Fruit fly (Drosophila melanogaster) Kc167 (cell line): ENCODE data around the gene MED22.

Source experiments
- Myc ChIP-seq: fragments of >200 bp; optimal IDR thresholded peaks from 2 replicates; lab custom pipeline; 2017; ENCODE audit warnings: missing external identifiers
- Sin3A ChIP-seq: fragments of >200 bp; optimal IDR thresholded peaks from 2 replicates; lab custom pipeline; 2018; ENCODE audit warnings: missing external identifiers
- h ChIP-seq: fragments of >200 bp; optimal IDR thresholded peaks from 3 replicates; lab custom pipeline; 2018; ENCODE audit warnings: missing external identifiers
- psq ChIP-seq: fragments of >200 bp; optimal IDR thresholded peaks from 2 replicates; lab custom pipeline; 2017; ENCODE audit warnings: missing external identifiers
- ttk ChIP-seq: sonication (Bioruptor generic); optimal IDR thresholded peaks from 2 replicates; lab custom pipeline; 2017; ENCODE audit warnings: missing external identifiers

DNA sequence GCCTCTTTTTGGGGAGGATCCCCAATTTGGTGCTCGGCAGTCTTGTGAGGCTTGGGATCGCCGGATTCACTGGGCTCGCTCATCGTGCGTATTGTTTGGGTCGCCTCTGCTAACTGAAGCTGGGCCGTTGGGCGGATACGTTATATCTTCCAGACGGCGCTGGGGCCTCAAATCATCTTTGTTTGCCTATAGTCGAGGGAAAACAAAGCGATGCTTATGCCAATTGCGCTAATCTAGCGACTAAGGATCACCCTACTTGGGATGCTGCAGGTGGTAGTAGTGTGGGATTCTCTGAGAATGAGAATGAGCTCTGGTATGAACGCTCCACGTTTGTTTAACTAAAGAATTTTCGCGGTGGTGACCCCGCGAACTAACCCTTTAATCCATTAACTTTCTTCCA is 23.9 kb downstream of the MED22 start, which contains the start of gene CG3690:
- no peak for TF ChIP-seq Myc (lab: Kevin White, UChicago)
- no peak for TF ChIP-seq psq (lab: Kevin White, UChicago)
- no peak for TF ChIP-seq Sin3A
- no peak for TF ChIP-seq ttk
- TF ChIP-seq h (lab: Kevin White, UChicago) = no peak
